Worm (Caenorhabditis elegans) whole organism, L1 larva: ENCODE data around the gene Y54F10AR.2.

Experiments
- C34B4.2 ChIP-seq: sonication (generic microtip); optimal IDR thresholded peaks from 2 replicates; lab custom pipeline; 2017; ENCODE audit warnings: mild to moderate bottlenecking, missing genetic modification characterization, missing compliant biosample characterization
- egl-27 ChIP-seq, 2 experiments: fragments of 150-350 bp in 1 of 2; sonication (generic microtip); optimal IDR thresholded peaks; 3 replicates each; lab custom pipeline; 2017 to 2018; ENCODE audit warnings: missing biosample characterization in 2 of 2, missing genetic modification characterization in 2 of 2, missing genetic modification reagents in 2 of 2
- elt-2 ChIP-seq: sonication (generic microtip); optimal IDR thresholded peaks from 2 replicates; lab custom pipeline; 2016; ENCODE audit warnings: missing genetic modification characterization, mild to moderate bottlenecking, inconsistent platforms, missing compliant biosample characterization, missing genetic modification reagents
- lsy-2 ChIP-seq, 2 experiments: fragments of 150-350 bp; optimal IDR thresholded peaks; 2 replicates each; lab custom pipeline; 2014; ENCODE audit warnings: missing biosample characterization in 2 of 2, missing genetic modification characterization in 2 of 2
- mef-2 ChIP-seq: fragments of 150-350 bp; optimal IDR thresholded peaks from 2 replicates; lab custom pipeline; 2014; ENCODE audit warnings: missing biosample characterization, missing genetic modification characterization
- nhr-11 ChIP-seq: fragments of 150-350 bp; optimal IDR thresholded peaks from 2 replicates; lab custom pipeline; 2014; ENCODE audit warnings: missing biosample characterization, missing genetic modification characterization
- nhr-90 ChIP-seq: sonication (generic microtip); optimal IDR thresholded peaks from 2 replicates; lab custom pipeline; 2016; ENCODE audit warnings: mild to moderate bottlenecking, missing genetic modification characterization, missing compliant biosample characterization; ENCODE audit not compliant: poor library complexity
- snpc-4 ChIP-seq: fragments of 150-350 bp; optimal IDR thresholded peaks from 2 replicates; lab custom pipeline; 2014; ENCODE audit warnings: missing biosample characterization, missing genetic modification characterization
- unc-130 ChIP-seq: fragments of 150-350 bp; optimal IDR thresholded peaks from 2 replicates; lab custom pipeline; 2017; ENCODE audit warnings: missing biosample characterization, missing genetic modification characterization, inconsistent platforms
- unc-62 ChIP-seq: fragments of 150-350 bp; optimal IDR thresholded peaks from 2 replicates; lab custom pipeline; 2014; ENCODE audit warnings: missing biosample characterization, missing genetic modification reagents, missing genetic modification characterization
- xbp-1 ChIP-seq: sonication (generic microtip); optimal IDR thresholded peaks from 2 replicates; lab custom pipeline; 2016; ENCODE audit warnings: missing genetic modification characterization, missing compliant biosample characterization
- ztf-11 ChIP-seq, 2 experiments: sonication (generic microtip); optimal IDR thresholded peaks; 2 replicates each; lab custom pipeline; 2016 to 2017; ENCODE audit warnings: missing genetic modification characterization in 2 of 2, missing biosample characterization in 1 of 2, missing compliant biosample characterization in 1 of 2

ce11 chrIII:2616212-2616611 lies 44.9 kb upstream of the Y54F10AR.2 start:
- TF ChIP-seq nhr-11 (tag; lab: Kevin White, UChicago) (no peak), elt-2 (tag; lab: Kevin White, UChicago) (no peak), ztf-11 (tag; optimal IDR thresholded peaks at IDR 0.05; lab: Kevin White, UChicago) (no peak), mef-2 (tag; lab: Kevin White, UChicago) (no peak), unc-130 (tag; lab: Kevin White, UChicago) (no peak), C34B4.2 (tag; lab: Kevin White, UChicago) (no peak), nhr-90 (no peak), unc-62 (no peak), egl-27 (tag; optimal IDR thresholded peaks at IDR 0.05; lab: Kevin White, UChicago) (no peak), xbp-1 (tag; lab: Kevin White, UChicago) (no peak), snpc-4 (no peak), lsy-2 (tag; optimal IDR thresholded peaks at IDR 0.05; lab: Kevin White, UChicago) (no peak)
